Worm (Caenorhabditis elegans): ENCODE results near the gene F31E9.6.

DNA sequence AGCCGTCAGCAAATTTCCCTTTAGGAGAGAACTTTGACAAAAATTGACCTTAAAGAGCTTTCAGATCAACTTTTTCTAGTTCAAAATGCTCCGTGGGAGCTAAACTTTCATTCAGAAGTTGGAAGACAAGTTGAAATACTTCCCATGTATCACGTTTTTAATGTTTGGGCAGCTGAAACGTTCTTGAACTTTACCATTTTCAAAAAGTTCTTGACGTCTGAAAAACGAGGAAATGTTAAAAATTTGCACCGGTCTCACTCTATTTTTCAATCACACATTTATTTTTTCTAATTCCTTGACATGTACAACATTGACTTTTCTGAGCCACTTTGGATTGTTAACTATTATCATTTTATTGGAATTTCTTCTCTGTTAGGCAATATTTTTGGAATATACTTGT lies 12.2 kb downstream of the F31E9.6 start, which contains the start of gene sri-70:
- TF ChIP-seq zag-1 (tag; optimal IDR thresholded peaks at IDR 0.05) (no peak), mdl-1 (tag; optimal IDR thresholded peaks at IDR 0.05) (no peak), ceh-28 (tag; optimal IDR thresholded peaks at IDR 0.05) (no peak), sea-2 (GFP tag; optimal IDR thresholded peaks at IDR 0.05) (no peak), skn-1 (tag; optimal IDR thresholded peaks at IDR 0.05) (no peak), unc-39 (tag; optimal IDR thresholded peaks at IDR 0.05) (no peak), nhr-11 (tag; optimal IDR thresholded peaks at IDR 0.05) (no peak), nhr-43 (tag; optimal IDR thresholded peaks at IDR 0.05; ENCODE audit: poor library complexity, severe bottlenecking) (no peak)

Measured in whole organism, L3 larva.